Worm (Caenorhabditis elegans): ENCODE data around the gene T24B8.3.

Gene T24B8.3

ce11 chrII:9100798-9101197 lies 39.9 kb upstream of the T24B8.3 start, which contains the start of gene T24H10.5:
TSS of gene T24H10.5 (plus strand) at chrII:9101098.
- TF ChIP-seq F39B2.1 (GFP tag; IDR thresholded peaks at IDR 0.05): no peak
- TF ChIP-seq ekl-4 (GFP tag; IDR thresholded peaks at IDR 0.05): no peak
- no peak for TF ChIP-seq mes-4 (tag; optimal IDR thresholded peaks at IDR 0.05)
- no peak for TF ChIP-seq die-1 (tag; optimal IDR thresholded peaks at IDR 0.05)
- no peak for TF ChIP-seq F57C9.4 (tag; optimal IDR thresholded peaks at IDR 0.05)
- TF ChIP-seq madf-6 (GFP tag; IDR thresholded peaks at IDR 0.05): peak; percentile 34; the same call in 1 of the 2 replicates

ce11 chrII:9099017-9099416 lies 38.1 kb upstream of the T24B8.3 start, which contains the start of gene T24H10.1:
TSS of gene T24H10.1 (plus strand) at chrII:9099371.
- TF ChIP-seq egl-44 (GFP tag; IDR thresholded peaks at IDR 0.05) (no peak), lin-40 (tag; optimal IDR thresholded peaks at IDR 0.05) (peak; percentile 78), lsl-1 (GFP tag; optimal IDR thresholded peaks at IDR 0.05) (peak; percentile 57), ets-4 (GFP tag; optimal IDR thresholded peaks at IDR 0.05) (no peak), hlh-12 (tag; optimal IDR thresholded peaks at IDR 0.05) (no peak), nfyb-1 (GFP tag; IDR thresholded peaks at IDR 0.05) (peak; percentile 64; the same call in 1 of the 2 replicates), nhr-80 (tag; optimal IDR thresholded peaks at IDR 0.05) (peak; percentile 26), F23B12.7 (tag; optimal IDR thresholded peaks at IDR 0.05; ENCODE audit: insufficient read depth) (peak; percentile 13), lin-35 (GFP tag; optimal IDR thresholded peaks at IDR 0.05) (peak in 1 of 3 experiments; percentile 67), pbrm-1 (GFP tag; IDR thresholded peaks at IDR 0.05) (peak; percentile 73), dpl-1 (GFP tag; optimal IDR thresholded peaks at IDR 0.05) (peak; percentile 48), lin-54 (GFP tag; optimal IDR thresholded peaks at IDR 0.05) (peak; percentile 71), attf-5 (GFP tag; optimal IDR thresholded peaks at IDR 0.05) (peak; percentile 28), hmg-1.2 (GFP tag; IDR thresholded peaks at IDR 0.05) (peak; percentile 46), madf-6 (GFP tag; IDR thresholded peaks at IDR 0.05) (peak; percentile 69), snpc-4 (GFP tag; optimal IDR thresholded peaks at IDR 0.05) (no peak), snpc-4 (tag; optimal IDR thresholded peaks at IDR 0.05) (peak in 2 of 4 experiments; percentile 51 to 53), tlf-1 (GFP tag; optimal IDR thresholded peaks at IDR 0.05) (peak; percentile 19), madf-8 (GFP tag; conservative IDR thresholded peaks at IDR 0.05) (0 out of 2 replicates have a peak, but pooled peaks have one; percentile 16), mcd-1 (GFP tag; IDR thresholded peaks at IDR 0.05) (peak; percentile 84), fkh-3 (tag; optimal IDR thresholded peaks at IDR 0.05) (no peak), K11D2.4 (GFP tag; IDR thresholded peaks at IDR 0.05) (0 out of 2 replicates have a peak, but pooled peaks have one; percentile 14), chd-7 (tag; optimal IDR thresholded peaks at IDR 0.05) (no peak), Y53G8AR.9 (GFP tag; conservative IDR thresholded peaks at IDR 0.05) (0 out of 2 replicates have a peak, but pooled peaks have one; percentile 52), attf-3 (GFP tag; conservative IDR thresholded peaks at IDR 0.05) (peak; percentile 66; the same call in 1 of the 2 replicates), ceh-100 (GFP tag; IDR thresholded peaks at IDR 0.05) (0 out of 2 replicates have a peak, but pooled peaks have one; percentile 36), Y56A3A.18 (GFP tag; IDR thresholded peaks at IDR 0.05) (peak; percentile 61; the same call in 1 of the 2 replicates), snpc-3.4 (tag; optimal IDR thresholded peaks at IDR 0.05) (peak; percentile 10), rcor-1 (GFP tag; IDR thresholded peaks at IDR 0.05) (peak; percentile 21; the same call in 1 of the 2 replicates), him-1 (tag; optimal IDR thresholded peaks at IDR 0.05) (peak; percentile 34), D2030.7 (GFP tag; IDR thresholded peaks at IDR 0.05) (peak; percentile 61), ztf-18 (tag; optimal IDR thresholded peaks at IDR 0.05) (peak; percentile 97), B0336.3 (GFP tag; IDR thresholded peaks at IDR 0.05) (peak; percentile 77), repo-1 (tag; optimal IDR thresholded peaks at IDR 0.05) (peak; percentile 20), atf-7 (tag; optimal IDR thresholded peaks at IDR 0.05) (no peak), F10E7.11 (tag; optimal IDR thresholded peaks at IDR 0.05) (no peak), ZK185.1 (tag; optimal IDR thresholded peaks at IDR 0.05; ENCODE audit: poor library complexity, severe bottlenecking) (peak; percentile 68), cebp-1 (GFP tag; IDR thresholded peaks at IDR 0.05) (no peak), cebp-1 (tag; optimal IDR thresholded peaks at IDR 0.05) (peak; percentile 69), F33H1.4 (GFP tag; IDR thresholded peaks at IDR 0.05) (peak; percentile 68), efl-1 (GFP tag; optimal IDR thresholded peaks at IDR 0.05) (peak; percentile 51), ekl-4 (GFP tag; IDR thresholded peaks at IDR 0.05) (peak; percentile 80), ceh-79 (tag; optimal IDR thresholded peaks at IDR 0.05) (no peak)
